Fruit fly (Drosophila melanogaster) whole organism: ENCODE results near the gene CG18301.

ENCODE experiments used
- CG8478 ChIP-seq: fragments of >200 bp; optimal IDR thresholded peaks from 2 replicates; lab custom pipeline; 2018; ENCODE audit warnings: inconsistent platforms
- Dll ChIP-seq: fragments of >200 bp; optimal IDR thresholded peaks from 2 replicates; lab custom pipeline; 2017
- pan ChIP-seq: fragments of >200 bp; optimal IDR thresholded peaks from 2 replicates; lab custom pipeline; 2017
- usp ChIP-seq: fragments of >200 bp; optimal IDR thresholded peaks from 2 replicates; lab custom pipeline; 2017; ENCODE audit warnings: missing biosample characterization, missing genetic modification characterization, mixed read lengths

dm6 chr2L:10522174-10522893 is 9.3 kb upstream of the CG18301 start:
- TF ChIP-seq usp: no peak
- no peak for TF ChIP-seq pan (lab: Kevin White, UChicago)
- no peak for TF ChIP-seq CG8478 (lab: Kevin White, UChicago)
- no peak for TF ChIP-seq Dll (lab: Kevin White, UChicago)
